Worm (Caenorhabditis elegans) whole organism, L4 larva: ENCODE measurements around the gene scly-1.

Experiments used
- D1046.2 ChIP-seq: fragments of 200-800 bp; sonication (Bioruptor generic); IDR thresholded peaks from 2 replicates; pipeline ENCODE4 v1.3.6; 2022; ENCODE audit warnings: missing genetic modification characterization, missing compliant biosample characterization
- F26F4.8 ChIP-seq: fragments of 200-800 bp; sonication (Bioruptor generic); conservative IDR thresholded peaks from 2 replicates; pipeline ENCODE4 v1.3.6; 2022; ENCODE audit warnings: missing genetic modification characterization, missing compliant biosample characterization
- T20F7.1 ChIP-seq: fragments of 200-800 bp; sonication (Bioruptor generic); optimal IDR thresholded peaks from 2 replicates; lab custom pipeline; 2018; ENCODE audit warnings: mild to moderate bottlenecking, missing genetic modification characterization, missing compliant biosample characterization
- T26A8.4 ChIP-seq: fragments of 200-800 bp; sonication (Bioruptor generic); IDR thresholded peaks from 2 replicates; pipeline ENCODE4 v1.3.6; 2022; ENCODE audit warnings: missing genetic modification characterization, missing compliant biosample characterization
- Y48G9A.11 ChIP-seq: fragments of 200-800 bp; sonication (Bioruptor generic); IDR thresholded peaks from 2 replicates; pipeline ENCODE4 v1.3.6; 2022; ENCODE audit warnings: missing genetic modification reagents, missing genetic modification characterization, missing compliant biosample characterization
- ZK337.2 ChIP-seq: fragments of 200-800 bp; sonication (Bioruptor generic); IDR thresholded peaks from 2 replicates; pipeline ENCODE4 v1.3.6; 2022; ENCODE audit warnings: missing genetic modification reagents, missing genetic modification characterization, missing compliant biosample characterization
- aly-2 ChIP-seq: sonication (generic microtip); optimal IDR thresholded peaks from 2 replicates; lab custom pipeline; 2018; ENCODE audit warnings: missing biosample characterization, missing genetic modification characterization
- ama-1 ChIP-seq: fragments of 150-350 bp; optimal IDR thresholded peaks from 2 replicates; lab custom pipeline; 2014; ENCODE audit warnings: inconsistent platforms, mixed read lengths
- attf-4 ChIP-seq: sonication (generic microtip); optimal IDR thresholded peaks from 3 replicates; lab custom pipeline; 2017; ENCODE audit warnings: missing biosample characterization, missing genetic modification characterization
- ceh-44 ChIP-seq: fragments of 200-800 bp; sonication (Bioruptor generic); IDR thresholded peaks from 2 replicates; pipeline ENCODE4 v1.3.6; 2022; ENCODE audit warnings: missing genetic modification reagents, missing genetic modification characterization, missing compliant biosample characterization
- ceh-62 ChIP-seq: sonication (generic microtip); optimal IDR thresholded peaks from 2 replicates; lab custom pipeline; 2017; ENCODE audit warnings: missing biosample characterization, missing genetic modification characterization
- ces-1 ChIP-seq: fragments of 150-350 bp; sonication (generic microtip); optimal IDR thresholded peaks from 4 replicates; lab custom pipeline; 2014; ENCODE audit warnings: missing biosample characterization, missing genetic modification reagents, missing genetic modification characterization
- cey-2 ChIP-seq: sonication (generic microtip); optimal IDR thresholded peaks from 3 replicates; lab custom pipeline; 2017; ENCODE audit warnings: missing genetic modification characterization, mild to moderate bottlenecking, missing compliant biosample characterization, antibody characterized with exemption, borderline replicate concordance; ENCODE audit not compliant: insufficient read depth
- daf-16 ChIP-seq, 3 experiments: sonication (generic microtip); optimal IDR thresholded peaks; 2 replicates each; lab custom pipeline; 2016 to 2017; ENCODE audit warnings: missing genetic modification characterization in 3 of 3, missing genetic modification reagents in 3 of 3, mild to moderate bottlenecking in 2 of 3, missing compliant biosample characterization in 2 of 3, missing biosample characterization in 1 of 3, moderate library complexity in 1 of 3
- daf-8 ChIP-seq: fragments of 200-800 bp; sonication (Bioruptor generic); IDR thresholded peaks from 2 replicates; pipeline ENCODE4 v1.3.6; 2022; ENCODE audit warnings: missing genetic modification characterization, missing compliant biosample characterization
- dmd-6 ChIP-seq: fragments of 200-800 bp; sonication (Bioruptor generic); IDR thresholded peaks from 2 replicates; pipeline ENCODE4 v1.3.6; 2022; ENCODE audit warnings: missing genetic modification reagents, missing genetic modification characterization, missing compliant biosample characterization
- dmd-8 ChIP-seq: fragments of 200-800 bp; sonication (Bioruptor generic); IDR thresholded peaks from 2 replicates; pipeline ENCODE4 v1.3.6; 2022; ENCODE audit warnings: missing genetic modification characterization, missing compliant biosample characterization
- dmd-9 ChIP-seq: fragments of 200-800 bp; sonication (Bioruptor generic); IDR thresholded peaks from 2 replicates; pipeline ENCODE4 v1.3.6; 2022; ENCODE audit warnings: missing genetic modification reagents, missing genetic modification characterization, missing compliant biosample characterization
- dpl-1 ChIP-seq: fragments of 150-350 bp; optimal IDR thresholded peaks from 2 replicates; lab custom pipeline; 2014; ENCODE audit warnings: missing biosample characterization, missing genetic modification reagents, missing genetic modification characterization
- dve-1 ChIP-seq: sonication (generic microtip); optimal IDR thresholded peaks from 2 replicates; lab custom pipeline; 2017; ENCODE audit warnings: antibody characterized with exemption, mild to moderate bottlenecking, missing genetic modification characterization, missing compliant biosample characterization; ENCODE audit not compliant: insufficient read depth
- hlh-11 ChIP-seq: fragments of 200-800 bp; sonication (Bioruptor generic); optimal IDR thresholded peaks from 2 replicates; lab custom pipeline; 2018; ENCODE audit warnings: mild to moderate bottlenecking, missing genetic modification characterization, missing compliant biosample characterization
- lim-7 ChIP-seq: fragments of 200-800 bp; sonication (Bioruptor generic); IDR thresholded peaks from 2 replicates; pipeline ENCODE4 v1.3.6; 2022; ENCODE audit warnings: missing genetic modification characterization, missing compliant biosample characterization
- lin-1 ChIP-seq: fragments of 200-800 bp; sonication (Bioruptor generic); IDR thresholded peaks from 2 replicates; pipeline ENCODE4 v1.3.6; 2022; ENCODE audit warnings: missing genetic modification reagents, missing genetic modification characterization, missing compliant biosample characterization
- lin-13 ChIP-seq: fragments of 150-350 bp; optimal IDR thresholded peaks from 2 replicates; lab custom pipeline; 2014; ENCODE audit warnings: missing biosample characterization, missing genetic modification reagents, missing genetic modification characterization
- lsy-2 ChIP-seq, 2 experiments: fragments of 150-350 bp in 1 of 2; sonication (generic microtip) in 1 of 2; optimal IDR thresholded peaks; 2 replicates each; lab custom pipeline; 2014 to 2017; ENCODE audit warnings: missing biosample characterization in 2 of 2, missing genetic modification characterization in 2 of 2
- madf-9 ChIP-seq: fragments of 200-800 bp; sonication (Bioruptor generic); conservative IDR thresholded peaks from 2 replicates; pipeline ENCODE4 v1.3.6; 2022; ENCODE audit warnings: missing genetic modification reagents, missing genetic modification characterization, missing compliant biosample characterization
- mdl-1 ChIP-seq, 2 experiments: fragments of 150-350 bp in 1 of 2; sonication (generic microtip) in 1 of 2; optimal IDR thresholded peaks; 2 replicates each; lab custom pipeline; 2014 to 2017; ENCODE audit warnings: missing biosample characterization in 2 of 2, missing genetic modification characterization in 2 of 2
- mdt-29 ChIP-seq: fragments of 200-800 bp; sonication (Bioruptor generic); IDR thresholded peaks from 2 replicates; pipeline ENCODE4 v1.3.6; 2022; ENCODE audit warnings: missing genetic modification reagents, missing genetic modification characterization, missing compliant biosample characterization
- mes-2 ChIP-seq: sonication (generic microtip); optimal IDR thresholded peaks from 2 replicates; lab custom pipeline; 2016; ENCODE audit warnings: missing genotype, mild to moderate bottlenecking, missing genetic modification characterization, missing compliant biosample characterization; ENCODE audit not compliant: poor library complexity, severe bottlenecking
- mxl-2 ChIP-seq: fragments of 200-800 bp; sonication (Bioruptor generic); conservative IDR thresholded peaks from 2 replicates; pipeline ENCODE4 v1.3.6; 2022; ENCODE audit warnings: missing genetic modification reagents, missing genetic modification characterization, missing compliant biosample characterization
- mxl-3 ChIP-seq: fragments of 200-800 bp; sonication (Bioruptor generic); optimal IDR thresholded peaks from 2 replicates; lab custom pipeline; 2018; ENCODE audit warnings: mild to moderate bottlenecking, missing genetic modification characterization, missing compliant biosample characterization
- nhr-10 ChIP-seq: fragments of 150-350 bp; optimal IDR thresholded peaks from 2 replicates; lab custom pipeline; 2014; ENCODE audit warnings: missing biosample characterization, missing genetic modification characterization
- nhr-102 ChIP-seq: sonication (generic microtip); optimal IDR thresholded peaks from 2 replicates; lab custom pipeline; 2016; ENCODE audit warnings: mild to moderate bottlenecking, missing genetic modification characterization, moderate library complexity, missing compliant biosample characterization
- nhr-25 ChIP-seq: sonication (generic microtip); optimal IDR thresholded peaks from 2 replicates; lab custom pipeline; 2017; ENCODE audit warnings: missing genetic modification characterization, mild to moderate bottlenecking, missing compliant biosample characterization, antibody characterized with exemption, moderate library complexity, borderline replicate concordance; ENCODE audit not compliant: insufficient read depth
- nhr-28 ChIP-seq: fragments of 150-350 bp; optimal IDR thresholded peaks from 2 replicates; lab custom pipeline; 2014; ENCODE audit warnings: missing biosample characterization, missing genetic modification characterization
- nhr-48 ChIP-seq: sonication (generic microtip); optimal IDR thresholded peaks from 2 replicates; lab custom pipeline; 2016; ENCODE audit warnings: mild to moderate bottlenecking, missing genetic modification characterization, missing compliant biosample characterization
- nhr-77 ChIP-seq: fragments of 150-350 bp; optimal IDR thresholded peaks from 2 replicates; lab custom pipeline; 2014; ENCODE audit warnings: missing biosample characterization, missing genetic modification characterization
- php-3 ChIP-seq: fragments of 200-800 bp; sonication (Bioruptor generic); IDR thresholded peaks from 2 replicates; pipeline ENCODE4 v1.3.6; 2022; ENCODE audit warnings: missing genetic modification reagents, missing genetic modification characterization, missing compliant biosample characterization
- pqm-1 ChIP-seq: sonication (generic microtip); optimal IDR thresholded peaks from 2 replicates; lab custom pipeline; 2017; ENCODE audit warnings: missing biosample characterization, missing genetic modification characterization
- saeg-2 ChIP-seq: fragments of 200-800 bp; sonication (Bioruptor generic); IDR thresholded peaks from 2 replicates; pipeline ENCODE4 v1.3.6; 2022; ENCODE audit warnings: missing genetic modification reagents, missing genetic modification characterization, missing compliant biosample characterization
- skn-1 ChIP-seq: fragments of 150-350 bp; optimal IDR thresholded peaks from 2 replicates; lab custom pipeline; 2014; ENCODE audit warnings: missing biosample characterization, missing genetic modification characterization
- snpc-4 ChIP-seq: fragments of 150-350 bp; optimal IDR thresholded peaks from 2 replicates; lab custom pipeline; 2014; ENCODE audit warnings: missing biosample characterization, missing genetic modification characterization
- spr-1 ChIP-seq: sonication (generic microtip); optimal IDR thresholded peaks from 2 replicates; lab custom pipeline; 2016; ENCODE audit warnings: mild to moderate bottlenecking, missing genetic modification characterization, missing compliant biosample characterization
- spr-3 ChIP-seq: fragments of 200-800 bp; sonication (Bioruptor generic); optimal IDR thresholded peaks from 2 replicates; lab custom pipeline; 2018; ENCODE audit warnings: mild to moderate bottlenecking, missing genetic modification characterization, missing compliant biosample characterization
- tag-97 ChIP-seq: fragments of 200-800 bp; sonication (Bioruptor generic); IDR thresholded peaks from 2 replicates; pipeline ENCODE4 v1.3.6; 2022; ENCODE audit warnings: missing genetic modification characterization, missing compliant biosample characterization
- tra-1 ChIP-seq: fragments of 200-800 bp; sonication (Bioruptor generic); IDR thresholded peaks from 2 replicates; pipeline ENCODE4 v1.3.6; 2022; ENCODE audit warnings: missing genetic modification reagents, missing genetic modification characterization, missing compliant biosample characterization
- zag-1 ChIP-seq: fragments of 150-350 bp; optimal IDR thresholded peaks from 2 replicates; lab custom pipeline; 2014; ENCODE audit warnings: missing biosample characterization, missing genetic modification characterization
- zfp-2 ChIP-seq: sonication (generic microtip); optimal IDR thresholded peaks from 2 replicates; lab custom pipeline; 2016; ENCODE audit warnings: mild to moderate bottlenecking, missing genetic modification characterization, missing compliant biosample characterization
- ztf-11 ChIP-seq: fragments of 150-350 bp; optimal IDR thresholded peaks from 2 replicates; lab custom pipeline; 2014; ENCODE audit warnings: missing biosample characterization, missing genetic modification characterization

The scly-1 gene

DNA sequence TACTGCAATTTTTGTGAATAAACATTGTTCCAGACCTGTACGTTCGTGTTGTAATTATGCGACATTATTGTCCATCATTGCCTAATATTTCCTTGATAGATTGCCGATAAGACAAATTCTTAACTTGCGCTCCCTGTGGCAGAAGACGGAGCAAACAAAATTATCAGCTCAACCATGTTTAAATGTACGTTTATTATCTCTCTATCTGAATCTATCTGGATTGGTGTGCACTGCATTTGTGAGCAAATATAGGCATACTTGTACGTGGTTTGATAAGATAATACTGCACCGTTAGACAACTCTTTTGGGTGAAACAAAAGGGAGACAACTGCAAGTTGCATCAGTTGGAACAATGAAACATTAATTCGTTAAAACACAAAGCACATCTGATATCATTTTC lies 46.4 kb upstream of the scly-1 start:
- TF ChIP-seq nhr-48 (tag; lab: Kevin White, UChicago) (peak; percentile 67), php-3 (GFP tag; lab: Robert Waterston, UW) (peak; percentile 80), zfp-2 (no peak), dve-1 (peak; percentile 75), Y48G9A.11 (GFP tag; lab: Robert Waterston, UW) (no peak), dmd-8 (GFP tag; lab: Robert Waterston, UW) (no peak), zag-1 (no peak), ces-1 (no peak), tag-97 (GFP tag; lab: Robert Waterston, UW) (no peak), nhr-77 (peak; percentile 63), nhr-25 (no peak), saeg-2 (GFP tag; lab: Robert Waterston, UW) (0 out of 2 replicates have a peak, but pooled peaks have one; percentile 58), dmd-9 (GFP tag; lab: Robert Waterston, UW) (no peak), mxl-3 (peak; percentile 70), hlh-11 (peak; percentile 88), nhr-102 (tag; lab: Kevin White, UChicago) (peak; percentile 60), snpc-4 (tag; lab: Kevin White, UChicago) (no peak), ama-1 (lab: Kevin White, UChicago) (no peak), mdt-29 (GFP tag; lab: Robert Waterston, UW) (no peak), spr-1 (no peak), daf-8 (GFP tag; lab: Robert Waterston, UW) (no peak), D1046.2 (GFP tag; lab: Robert Waterston, UW) (no peak), attf-4 (tag; lab: Kevin White, UChicago) (no peak), mes-2 (tag; lab: Kevin White, UChicago) (peak; percentile 32), F26F4.8 (no peak), mdl-1 (tag; optimal IDR thresholded peaks at IDR 0.05; lab: Kevin White, UChicago) (no peak), dmd-6 (GFP tag; lab: Robert Waterston, UW) (peak; percentile 89), ztf-11 (tag; lab: Kevin White, UChicago) (no peak), pqm-1 (peak; percentile 97), ceh-44 (no peak), madf-9 (GFP tag; lab: Robert Waterston, UW) (no peak), dpl-1 (GFP tag; lab: Kevin White, UChicago) (no peak), aly-2 (tag; lab: Kevin White, UChicago) (no peak), lin-1 (GFP tag; lab: Robert Waterston, UW) (peak; percentile 78), mxl-2 (no peak), nhr-28 (tag; lab: Kevin White, UChicago) (peak; percentile 82), lim-7 (GFP tag; lab: Robert Waterston, UW) (no peak), cey-2 (tag; lab: Kevin White, UChicago) (peak; percentile 18), skn-1 (tag; lab: Kevin White, UChicago) (no peak), lin-13 (no peak), tra-1 (GFP tag; lab: Robert Waterston, UW) (peak; percentile 79), spr-3 (GFP tag; lab: Kevin White, UChicago) (no peak), lsy-2 (tag; optimal IDR thresholded peaks at IDR 0.05; lab: Kevin White, UChicago) (peak in 1 of 2 experiments; percentile 17), T20F7.1 (GFP tag; lab: Kevin White, UChicago) (peak; percentile 56), T26A8.4 (GFP tag; lab: Robert Waterston, UW) (no peak), ceh-62 (tag; lab: Kevin White, UChicago) (no peak), ZK337.2 (GFP tag; lab: Robert Waterston, UW) (no peak), daf-16 (GFP tag; optimal IDR thresholded peaks at IDR 0.05; lab: Kevin White, UChicago) (peak in 1 of 2 experiments; percentile 55), daf-16 (tag; optimal IDR thresholded peaks at IDR 0.05; lab: Kevin White, UChicago) (peak; percentile 59), nhr-10 (tag; lab: Kevin White, UChicago) (no peak)
